Fruit fly (Drosophila melanogaster) whole organism, embryonic: ENCODE measurements around the gene Cpr67Fb.

Experiments
- Abd-B ChIP-seq: fragments of 200-800 bp; sonication (Bioruptor generic); optimal IDR thresholded peaks from 2 replicates; lab custom pipeline; 2018; ENCODE audit warnings: missing biosample characterization, mild to moderate bottlenecking, missing genetic modification characterization, moderate library complexity
- Awh ChIP-seq: fragments of 200-800 bp; sonication (Bioruptor generic); IDR thresholded peaks from 2 replicates; pipeline ENCODE4, ENCODE4 v1.3.6; 2022; ENCODE audit warnings: missing biosample characterization, missing genetic modification characterization
- BEAF-32 ChIP-seq: fragments of 200-800 bp; sonication (Bioruptor generic); optimal IDR thresholded peaks from 3 replicates; lab custom pipeline; 2017; ENCODE audit warnings: missing biosample characterization, missing genetic modification characterization, mild to moderate bottlenecking, moderate library complexity, missing genetic modification reagents
- CG1233 ChIP-seq: fragments of 200-800 bp; sonication (Bioruptor generic); optimal IDR thresholded peaks from 4 replicates; lab custom pipeline; 2018; ENCODE audit warnings: missing biosample characterization, mild to moderate bottlenecking, missing genetic modification characterization
- CG12769 ChIP-seq: fragments of 200-800 bp; sonication (Bioruptor generic); optimal IDR thresholded peaks from 2 replicates; lab custom pipeline; 2019; ENCODE audit warnings: missing biosample characterization, mild to moderate bottlenecking, missing genetic modification characterization, moderate library complexity
- CG13894 ChIP-seq: fragments of 200-800 bp; sonication (Bioruptor generic); optimal IDR thresholded peaks from 3 replicates; lab custom pipeline; 2018; ENCODE audit warnings: missing biosample characterization, mild to moderate bottlenecking, missing genetic modification characterization, moderate library complexity
- CG14014 ChIP-seq: fragments of 200-800 bp; sonication (Bioruptor generic); IDR thresholded peaks from 2 replicates; pipeline ENCODE4 v1.3.6; 2022; ENCODE audit warnings: missing biosample characterization, missing genetic modification characterization
- CG14710 ChIP-seq: fragments of 200-800 bp; sonication (Bioruptor generic); optimal IDR thresholded peaks from 3 replicates; lab custom pipeline; 2019; ENCODE audit warnings: missing biosample characterization, mild to moderate bottlenecking, missing genetic modification characterization, moderate library complexity
- CG15073 ChIP-seq: fragments of 200-800 bp; sonication (Bioruptor generic); optimal IDR thresholded peaks from 2 replicates; lab custom pipeline; 2016; ENCODE audit warnings: missing biosample characterization, missing genetic modification characterization
- CG1529 ChIP-seq: fragments of 200-800 bp; sonication (Bioruptor generic); optimal IDR thresholded peaks from 3 replicates; lab custom pipeline; 2018; ENCODE audit warnings: missing biosample characterization, missing genetic modification characterization
- CG30431 ChIP-seq: fragments of 200-800 bp; sonication (Bioruptor generic); optimal IDR thresholded peaks from 2 replicates; lab custom pipeline; 2017; ENCODE audit warnings: missing biosample characterization, missing genetic modification characterization
- CG31441 ChIP-seq: fragments of 200-800 bp; sonication (Bioruptor generic); IDR thresholded peaks from 2 replicates; pipeline ENCODE4 v1.3.6; 2022; ENCODE audit warnings: missing biosample characterization, missing genetic modification characterization
- CG33213 ChIP-seq: fragments of 200-800 bp; sonication (Bioruptor generic); optimal IDR thresholded peaks from 3 replicates; lab custom pipeline; 2016; ENCODE audit warnings: missing biosample characterization, missing genetic modification characterization
- CG3407 ChIP-seq: fragments of 200-800 bp; sonication (Bioruptor generic); optimal IDR thresholded peaks from 2 replicates; lab custom pipeline; 2018; ENCODE audit warnings: missing biosample characterization, mild to moderate bottlenecking, missing genetic modification characterization
- CG7372 ChIP-seq: fragments of 200-800 bp; sonication (Bioruptor generic); IDR thresholded peaks from 2 replicates; pipeline ENCODE4 v1.3.6; 2022; ENCODE audit warnings: missing biosample characterization, missing genetic modification characterization
- CG8765 ChIP-seq: fragments of 200-800 bp; sonication (Bioruptor generic); IDR thresholded peaks from 2 replicates; pipeline ENCODE4 v1.3.6; 2022; ENCODE audit warnings: missing biosample characterization, missing genetic modification characterization
- CG9817 ChIP-seq: fragments of 200-800 bp; sonication (Bioruptor generic); optimal IDR thresholded peaks from 2 replicates; lab custom pipeline; 2018; ENCODE audit warnings: missing biosample characterization, mild to moderate bottlenecking, missing genetic modification characterization, moderate library complexity
- Camta ChIP-seq: fragments of 200-800 bp; sonication (Bioruptor generic); optimal IDR thresholded peaks from 2 replicates; lab custom pipeline; 2016; ENCODE audit warnings: missing biosample characterization, missing genetic modification characterization
- Dek ChIP-seq: fragments of 200-800 bp; sonication (Bioruptor generic); optimal IDR thresholded peaks from 3 replicates; lab custom pipeline; 2019; ENCODE audit warnings: missing biosample characterization, mild to moderate bottlenecking, missing genetic modification characterization, moderate library complexity
- Dip2 ChIP-seq: fragments of 200-800 bp; sonication (Bioruptor generic); IDR thresholded peaks from 2 replicates; pipeline ENCODE4 v1.3.6; 2022; ENCODE audit warnings: missing biosample characterization, missing genetic modification characterization
- Doc2 ChIP-seq: fragments of 200-800 bp; sonication (Bioruptor generic); IDR thresholded peaks from 2 replicates; pipeline ENCODE4 v1.3.6; 2022; ENCODE audit warnings: missing biosample characterization, missing genetic modification characterization
- H15 ChIP-seq: fragments of 200-800 bp; sonication (Bioruptor generic); IDR thresholded peaks from 3 replicates; pipeline ENCODE4 v1.3.6; 2022; ENCODE audit warnings: missing biosample characterization, missing genetic modification characterization
- HLH54F ChIP-seq: fragments of 200-800 bp; sonication (Bioruptor generic); optimal IDR thresholded peaks from 3 replicates; lab custom pipeline; 2016; ENCODE audit warnings: missing biosample characterization, missing genetic modification characterization
- Meics ChIP-seq: fragments of 200-800 bp; sonication (Bioruptor generic); optimal IDR thresholded peaks from 2 replicates; lab custom pipeline; 2017; ENCODE audit warnings: missing biosample characterization, mild to moderate bottlenecking, missing genetic modification characterization
- Rx ChIP-seq: fragments of 200-800 bp; sonication (Bioruptor generic); IDR thresholded peaks from 2 replicates; pipeline ENCODE4 v1.3.6; 2022; ENCODE audit warnings: missing biosample characterization, missing genetic modification characterization
- Ssrp ChIP-seq: fragments of 200-800 bp; sonication (Bioruptor generic); optimal IDR thresholded peaks from 2 replicates; lab custom pipeline; 2018; ENCODE audit warnings: missing biosample characterization, mild to moderate bottlenecking, missing genetic modification characterization, moderate library complexity
- YL-1 ChIP-seq: fragments of 200-800 bp; sonication (Bioruptor generic); optimal IDR thresholded peaks from 3 replicates; lab custom pipeline; 2017; ENCODE audit warnings: missing biosample characterization, mild to moderate bottlenecking, missing genetic modification characterization
- bbx ChIP-seq: fragments of 200-800 bp; sonication (Bioruptor generic); IDR thresholded peaks from 2 replicates; pipeline ENCODE4 v1.3.6; 2022; ENCODE audit warnings: missing biosample characterization, missing genetic modification characterization; ENCODE audit not compliant: partially characterized antibody
- bcd ChIP-seq: fragments of 200-800 bp; sonication (Bioruptor generic); optimal IDR thresholded peaks from 2 replicates; lab custom pipeline; 2017; ENCODE audit warnings: missing biosample characterization, mild to moderate bottlenecking, missing genetic modification characterization
- chn ChIP-seq: fragments of 200-800 bp; sonication (Bioruptor generic); optimal IDR thresholded peaks from 2 replicates; lab custom pipeline; 2016; ENCODE audit warnings: missing biosample characterization, missing genetic modification characterization
- dan ChIP-seq: fragments of 200-800 bp; sonication (Bioruptor generic); IDR thresholded peaks from 2 replicates; pipeline ENCODE4 v1.3.6; 2022; ENCODE audit warnings: missing biosample characterization, missing genetic modification characterization
- en ChIP-seq: fragments of 200-800 bp; sonication (Bioruptor generic); optimal IDR thresholded peaks from 2 replicates; lab custom pipeline; 2016; ENCODE audit warnings: missing biosample characterization, missing genetic modification characterization
- esg ChIP-seq: fragments of 200-800 bp; sonication (Bioruptor generic); conservative IDR thresholded peaks from 2 replicates; pipeline ENCODE4 v1.3.6; 2022; ENCODE audit warnings: missing biosample characterization, missing genetic modification characterization
- gem ChIP-seq: fragments of 200-800 bp; sonication (Bioruptor generic); optimal IDR thresholded peaks from 2 replicates; lab custom pipeline; 2019; ENCODE audit warnings: missing biosample characterization, mild to moderate bottlenecking, missing genetic modification characterization, moderate library complexity
- gro ChIP-seq: fragments of 200-800 bp; sonication (Bioruptor generic); optimal IDR thresholded peaks from 2 replicates; lab custom pipeline; 2016; ENCODE audit warnings: missing biosample characterization, missing genetic modification characterization
- gsb ChIP-seq: fragments of 200-800 bp; sonication (Bioruptor generic); IDR thresholded peaks from 2 replicates; pipeline ENCODE4 v1.3.6; 2022; ENCODE audit warnings: missing biosample characterization, missing genetic modification characterization
- jumu ChIP-seq: fragments of 200-800 bp; sonication (Bioruptor generic); optimal IDR thresholded peaks from 3 replicates; lab custom pipeline; 2016; ENCODE audit warnings: missing biosample characterization, missing genetic modification characterization
- kah ChIP-seq: fragments of 200-800 bp; sonication (Bioruptor generic); optimal IDR thresholded peaks from 2 replicates; lab custom pipeline; 2018; ENCODE audit warnings: missing biosample characterization, mild to moderate bottlenecking, missing genetic modification characterization
- lilli ChIP-seq: fragments of 200-800 bp; sonication (Bioruptor generic); optimal IDR thresholded peaks from 3 replicates; lab custom pipeline; 2016; ENCODE audit warnings: missing biosample characterization, missing genetic modification characterization
- lov ChIP-seq, 2 experiments: fragments of 200-800 bp in 1 of 2; fragments of >200 bp in 1 of 2; sonication (Bioruptor generic) in 1 of 2; IDR thresholded peaks in 1 of 2; optimal IDR thresholded peaks in 1 of 2; 2 replicates in 1 of 2; 3 replicates in 1 of 2; pipeline versions ENCODE4 v1.3.6 to Lab custom; 2017 to 2022; ENCODE audit warnings: missing biosample characterization in 1 of 2, missing genetic modification characterization in 1 of 2
- pan ChIP-seq, 4 experiments: fragments of >200 bp in 3 of 4; fragments of 200-800 bp in 1 of 4; sonication (Bioruptor generic) in 1 of 4; optimal IDR thresholded peaks in 3 of 4; IDR thresholded peaks in 1 of 4; 2 replicates each; pipeline versions ENCODE4 v1.3.6 to Lab custom; 2017 to 2022; ENCODE audit warnings: missing biosample characterization in 2 of 4, missing genetic modification characterization in 2 of 4, mixed read lengths in 1 of 4
- pum ChIP-seq: fragments of 200-800 bp; sonication (Bioruptor generic); optimal IDR thresholded peaks from 2 replicates; lab custom pipeline; 2016; ENCODE audit warnings: missing biosample characterization, missing genetic modification characterization
- schlank ChIP-seq: fragments of 200-800 bp; sonication (Bioruptor generic); optimal IDR thresholded peaks from 2 replicates; lab custom pipeline; 2018; ENCODE audit warnings: missing biosample characterization, mild to moderate bottlenecking, missing genetic modification characterization
- sens ChIP-seq: fragments of 200-800 bp; sonication (Bioruptor generic); peaks from one replicate; lab custom pipeline; 2016; ENCODE audit warnings: missing biosample characterization, missing genetic modification characterization
- sim ChIP-seq: fragments of 200-800 bp; sonication (Bioruptor generic); IDR thresholded peaks from 2 replicates; pipeline ENCODE4 v1.3.6; 2022; ENCODE audit warnings: missing biosample characterization, missing genetic modification characterization
- stwl ChIP-seq: fragments of 200-800 bp; sonication (Bioruptor generic); optimal IDR thresholded peaks from 3 replicates; lab custom pipeline; 2018; ENCODE audit warnings: missing biosample characterization, mild to moderate bottlenecking, missing genetic modification characterization, moderate library complexity
- tll ChIP-seq, 2 experiments: fragments of 200-800 bp in 1 of 2; fragments of >200 bp in 1 of 2; sonication (Bioruptor generic) in 1 of 2; optimal IDR thresholded peaks; 2 replicates each; lab custom pipeline; 2017 to 2019; ENCODE audit warnings: missing biosample characterization in 2 of 2, missing genetic modification characterization in 2 of 2, mild to moderate bottlenecking in 1 of 2, moderate library complexity in 1 of 2
- twi ChIP-seq: fragments of 200-800 bp; optimal IDR thresholded peaks from 2 replicates; lab custom pipeline; 2019; ENCODE audit warnings: missing biosample characterization, mild to moderate bottlenecking, missing genetic modification characterization, moderate library complexity

The Cpr67Fb gene

DNA sequence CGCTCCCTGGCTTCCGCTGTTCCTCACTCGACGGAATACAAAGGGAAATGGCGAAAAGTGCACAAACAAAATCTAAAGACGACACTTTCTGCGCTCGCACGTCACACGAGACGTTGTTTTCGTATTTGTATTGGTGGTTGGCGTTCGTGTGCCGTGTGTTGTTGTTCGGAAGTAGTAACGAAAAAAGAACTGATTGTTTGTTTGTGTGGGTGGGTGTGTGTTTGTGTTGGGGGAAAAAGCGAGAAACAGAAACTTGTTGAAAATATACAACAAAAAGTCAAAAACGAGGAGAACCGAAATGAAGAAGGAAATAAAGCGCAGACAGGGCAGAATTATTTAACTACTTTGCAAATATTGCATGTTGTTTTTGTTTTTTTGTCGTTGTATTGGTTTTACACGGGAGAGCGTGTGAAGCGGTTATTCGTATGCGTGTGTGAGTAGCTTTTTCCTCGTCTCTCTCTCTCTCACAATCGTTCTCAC, 4.3 kb downstream of the Cpr67Fb start (continued):
- TF ChIP-seq CG12769: no peak
- TF ChIP-seq Meics: peak; percentile 29

DNA sequence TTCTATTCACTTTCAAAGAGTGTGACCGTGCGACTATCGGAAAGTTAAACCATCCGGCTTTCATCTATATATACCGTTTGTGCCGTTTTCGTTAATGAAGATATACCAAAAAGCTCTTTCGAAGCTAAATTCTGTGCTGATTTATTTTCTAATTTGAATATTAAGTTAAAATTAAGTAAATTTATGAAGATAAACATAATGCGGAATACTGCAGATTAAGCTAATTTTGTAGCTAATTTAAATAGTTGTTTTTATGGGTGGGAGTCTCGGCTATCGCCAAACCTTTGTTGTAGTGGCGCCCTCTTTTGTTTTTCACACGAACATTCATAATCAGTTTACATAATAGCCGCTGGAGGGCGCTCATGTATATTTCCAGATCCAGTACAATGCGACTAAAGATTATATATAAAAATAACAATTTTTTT, 5.1 kb downstream of the Cpr67Fb start, which contains the start of gene Aps:
Gene Aps, minus strand, starts transcription at position 37 of the 425 bp plus-strand sequence.
- no peak for TF ChIP-seq schlank (tag; lab: Kevin White, UChicago)
- TF ChIP-seq sim: no peak
- peak; percentile 21 for TF ChIP-seq twi (tag; lab: Kevin White, UChicago)
- no peak for TF ChIP-seq kah (GFP tag; lab: Kevin White, UChicago)
- no peak for TF ChIP-seq Abd-B (GFP tag; lab: Kevin White, UChicago)
- TF ChIP-seq lilli (GFP tag; lab: Kevin White, UChicago): peak; percentile 40
- TF ChIP-seq Doc2: no peak
- TF ChIP-seq gro (GFP tag; lab: Kevin White, UChicago): peak; percentile 2
- peak; percentile 28; the same call in 1 of the 2 replicates for TF ChIP-seq Rx (GFP tag; lab: Robert Waterston, UW)
- TF ChIP-seq CG14710: peak; percentile 79
- TF ChIP-seq CG14014 (GFP tag; lab: Robert Waterston, UW): peak; percentile 27; the same call in 1 of the 2 replicates
- TF ChIP-seq CG7372 (GFP tag; lab: Robert Waterston, UW): peak; percentile 31; the same call in 1 of the 2 replicates
- peak; percentile 20 for TF ChIP-seq Ssrp (tag; lab: Kevin White, UChicago)
- no peak for TF ChIP-seq pan (optimal IDR thresholded peaks at IDR 0.05; lab: Kevin White, UChicago)
- peak in 1 of 2 experiments; percentile 55 for TF ChIP-seq pan (GFP tag; optimal IDR thresholded peaks at IDR 0.05 in 1 of 2, IDR thresholded peaks at IDR 0.05 in 1 of 2)
- peak; percentile 16 for TF ChIP-seq CG30431 (GFP tag; lab: Kevin White, UChicago)
- peak; percentile 55 for TF ChIP-seq BEAF-32 (GFP tag; lab: Kevin White, UChicago)
- TF ChIP-seq HLH54F: peak; percentile 24
- peak; percentile 66 for TF ChIP-seq stwl
- no peak for TF ChIP-seq esg
- TF ChIP-seq dan (GFP tag; lab: Robert Waterston, UW): no peak
- TF ChIP-seq gsb (GFP tag; lab: Robert Waterston, UW): 0 out of 2 replicates have a peak, but pooled peaks have one; percentile 19
- TF ChIP-seq en (GFP tag; lab: Kevin White, UChicago): no peak
- TF ChIP-seq CG15073: no peak
- TF ChIP-seq Camta (GFP tag; lab: Kevin White, UChicago): peak; percentile 24
- no peak for TF ChIP-seq Awh
- TF ChIP-seq Dip2 (GFP tag; lab: Robert Waterston, UW): no peak
- no peak for TF ChIP-seq YL-1 (GFP tag; lab: Kevin White, UChicago)
- TF ChIP-seq pum (GFP tag; lab: Kevin White, UChicago): peak; percentile 2
- TF ChIP-seq CG31441: no peak
- TF ChIP-seq jumu (GFP tag; lab: Kevin White, UChicago): peak; percentile 15
- peak; percentile 59 for TF ChIP-seq H15 (GFP tag; lab: Robert Waterston, UW)
- TF ChIP-seq gem (tag; lab: Kevin White, UChicago): peak; percentile 62
- no peak for TF ChIP-seq Dek
- TF ChIP-seq CG13894: no peak
- TF ChIP-seq CG3407 (GFP tag; lab: Kevin White, UChicago): peak; percentile 25
- TF ChIP-seq bbx (GFP tag; lab: Robert Waterston, UW): no peak
- TF ChIP-seq CG8765 (GFP tag; lab: Robert Waterston, UW): no peak
- TF ChIP-seq lov (optimal IDR thresholded peaks at IDR 0.05; lab: Kevin White, UChicago): no peak
- no peak for TF ChIP-seq lov (GFP tag; IDR thresholded peaks at IDR 0.05; lab: Robert Waterston, UW)
- TF ChIP-seq sens (GFP tag; lab: Kevin White, UChicago): peak; percentile 17
- TF ChIP-seq tll (GFP tag; optimal IDR thresholded peaks at IDR 0.05; lab: Kevin White, UChicago): no peak
- TF ChIP-seq bcd (GFP tag; lab: Kevin White, UChicago): peak; percentile 35
- TF ChIP-seq chn (GFP tag; lab: Kevin White, UChicago): peak; percentile 35
- TF ChIP-seq CG9817: peak; percentile 59
- no peak for TF ChIP-seq CG1529 (GFP tag; lab: Kevin White, UChicago)
- TF ChIP-seq CG33213 (GFP tag; lab: Kevin White, UChicago): peak; percentile 6
- TF ChIP-seq CG1233 (GFP tag; lab: Kevin White, UChicago): peak; percentile 2
